Worm (Caenorhabditis elegans): ENCODE results near the gene C06H2.7.

Gene C06H2.7

DNA sequence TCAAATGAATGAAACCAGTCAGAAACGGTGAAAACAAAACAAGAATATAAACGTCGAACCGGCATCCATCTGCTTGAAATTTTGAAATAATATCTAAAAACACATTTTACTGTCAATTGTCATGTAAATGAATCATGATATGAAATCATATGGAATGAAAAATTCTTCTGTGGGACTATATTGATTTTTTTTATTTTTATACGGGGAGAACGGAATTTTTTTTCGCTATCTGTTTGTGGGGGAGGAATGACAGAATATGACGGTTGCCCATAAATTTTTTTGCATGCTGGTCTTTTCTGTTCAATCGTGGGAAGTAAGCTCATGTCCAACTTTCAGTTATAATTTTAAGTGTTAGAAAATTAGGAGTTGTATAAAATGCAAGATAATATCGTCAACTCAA, at the start of gene C06H2.7:
Gene C06H2.7, minus strand, starts transcription at position 101 of the 400 bp plus-strand sequence.
- TF ChIP-seq mdl-1 (tag; optimal IDR thresholded peaks at IDR 0.05) (no peak), zag-1 (tag; optimal IDR thresholded peaks at IDR 0.05) (no peak), ctbp-1 (GFP tag; IDR thresholded peaks at IDR 0.05) (no peak), dpl-1 (GFP tag; optimal IDR thresholded peaks at IDR 0.05) (no peak), F37D6.2 (tag; optimal IDR thresholded peaks at IDR 0.05) (no peak), saeg-2 (GFP tag; IDR thresholded peaks at IDR 0.05) (no peak), gei-8 (GFP tag; optimal IDR thresholded peaks at IDR 0.05) (no peak), rbr-2 (tag; optimal IDR thresholded peaks at IDR 0.05) (no peak), lin-13 (GFP tag; optimal IDR thresholded peaks at IDR 0.05) (no peak), duxl-1 (tag; optimal IDR thresholded peaks at IDR 0.05; ENCODE audit: poor library complexity) (no peak), madf-5 (GFP tag; IDR thresholded peaks at IDR 0.05) (no peak), lin-29 (GFP tag; IDR thresholded peaks at IDR 0.05) (no peak), pqm-1 (tag; optimal IDR thresholded peaks at IDR 0.05) (no peak)

DNA sequence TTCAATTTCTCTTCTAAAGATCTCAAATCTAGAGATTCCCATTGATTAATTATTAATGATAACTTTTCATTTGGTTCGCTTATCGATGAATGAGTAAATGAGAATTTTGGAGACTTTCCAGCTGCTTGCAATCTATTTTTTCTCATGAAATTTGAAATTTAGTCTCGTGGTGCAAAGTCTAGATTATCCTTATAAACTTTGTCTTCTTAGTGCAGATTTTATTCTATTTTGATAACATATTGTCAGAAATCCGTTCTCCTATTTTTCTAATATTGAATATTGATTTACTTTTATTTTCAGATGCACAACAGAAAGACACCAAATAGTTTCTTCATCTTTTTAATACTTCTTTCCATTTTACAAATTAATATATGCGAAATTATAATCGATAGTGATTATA, 46.4 kb upstream of the C06H2.7 start, which contains the start of gene lgc-49:
Gene lgc-49, plus strand, starts transcription at position 301 of the 400 bp plus-strand sequence.
- no peak for TF ChIP-seq snpc-4 (tag; optimal IDR thresholded peaks at IDR 0.05)
- no peak for TF ChIP-seq ZK546.5 (tag; optimal IDR thresholded peaks at IDR 0.05)
- no peak for TF ChIP-seq Y75B8A.6 (GFP tag; IDR thresholded peaks at IDR 0.05)
- TF ChIP-seq dmd-8 (GFP tag; IDR thresholded peaks at IDR 0.05), result no peak
- TF ChIP-seq pqm-1 (tag; optimal IDR thresholded peaks at IDR 0.05), result no peak
- no peak for TF ChIP-seq cey-2 (tag; optimal IDR thresholded peaks at IDR 0.05; ENCODE audit: borderline replicate concordance, insufficient read depth)
- TF ChIP-seq rbr-2 (tag; optimal IDR thresholded peaks at IDR 0.05), result no peak
- no peak for TF ChIP-seq nhr-6 (tag; optimal IDR thresholded peaks at IDR 0.05)
- TF ChIP-seq ceh-82 (tag; optimal IDR thresholded peaks at IDR 0.05), result no peak
- no peak for TF ChIP-seq nhr-102 (tag; optimal IDR thresholded peaks at IDR 0.05)
- no peak for TF ChIP-seq skn-1 (tag; optimal IDR thresholded peaks at IDR 0.05)
- TF ChIP-seq attf-4 (tag; optimal IDR thresholded peaks at IDR 0.05), result no peak
- no peak for TF ChIP-seq hif-1 (tag; optimal IDR thresholded peaks at IDR 0.05)
- TF ChIP-seq vab-7 (GFP tag; IDR thresholded peaks at IDR 0.05), result no peak
- TF ChIP-seq ces-1 (GFP tag; optimal IDR thresholded peaks at IDR 0.05), result no peak
- no peak for TF ChIP-seq jun-1 (tag; optimal IDR thresholded peaks at IDR 0.05)
- TF ChIP-seq dmd-9 (GFP tag; IDR thresholded peaks at IDR 0.05), result no peak
- TF ChIP-seq mxl-2 (GFP tag; conservative IDR thresholded peaks at IDR 0.05), result no peak
- no peak for TF ChIP-seq Y48G9A.11 (GFP tag; IDR thresholded peaks at IDR 0.05)
- no peak for TF ChIP-seq hlh-30 (tag; optimal IDR thresholded peaks at IDR 0.05; ENCODE audit: insufficient read depth)

DNA sequence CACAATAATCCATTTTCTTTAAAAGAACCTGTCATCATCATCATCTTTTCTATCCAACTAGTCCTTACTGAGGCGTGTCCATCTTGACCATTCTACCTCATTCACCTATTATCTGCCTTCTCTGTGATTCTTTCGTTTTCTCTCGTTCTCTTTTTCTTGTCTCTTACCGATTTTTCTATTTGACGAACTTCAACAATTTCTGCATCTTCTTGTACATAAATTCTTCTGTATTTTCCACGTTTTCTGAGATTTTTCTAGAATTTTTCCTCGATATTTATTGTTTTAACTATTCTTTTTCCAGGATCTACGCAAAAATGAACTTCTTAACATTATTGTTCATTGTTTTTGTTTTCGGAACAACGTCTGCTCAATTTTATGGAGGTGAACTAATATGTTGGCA, 38.3 kb upstream of the C06H2.7 start, which contains the start of gene cnc-10:
Gene cnc-10, plus strand, starts transcription at position 301 of the 400 bp plus-strand sequence.
- TF ChIP-seq snpc-4 (tag; optimal IDR thresholded peaks at IDR 0.05), result no peak
- TF ChIP-seq ztf-7 (tag; optimal IDR thresholded peaks at IDR 0.05), result no peak
- no peak for TF ChIP-seq egl-27 (tag; optimal IDR thresholded peaks at IDR 0.05)
- no peak for TF ChIP-seq ctbp-1 (GFP tag; IDR thresholded peaks at IDR 0.05)
- no peak for TF ChIP-seq F44E2.7 (GFP tag; IDR thresholded peaks at IDR 0.05)
- no peak for TF ChIP-seq F49E8.2 (tag; optimal IDR thresholded peaks at IDR 0.05; ENCODE audit: borderline replicate concordance)
- TF ChIP-seq snpc-1.2 (GFP tag; IDR thresholded peaks at IDR 0.05), result no peak
- TF ChIP-seq T20F7.1 (GFP tag; optimal IDR thresholded peaks at IDR 0.05), result no peak
- TF ChIP-seq lim-7 (GFP tag; IDR thresholded peaks at IDR 0.05), result no peak
- TF ChIP-seq ceh-44 (GFP tag; IDR thresholded peaks at IDR 0.05), result no peak
- no peak for TF ChIP-seq hif-1 (tag; optimal IDR thresholded peaks at IDR 0.05)
- no peak for TF ChIP-seq zag-1 (tag; optimal IDR thresholded peaks at IDR 0.05)
- no peak for TF ChIP-seq D1046.2 (GFP tag; IDR thresholded peaks at IDR 0.05)
- TF ChIP-seq gei-8 (GFP tag; optimal IDR thresholded peaks at IDR 0.05), result no peak
- TF ChIP-seq nhr-48 (tag; optimal IDR thresholded peaks at IDR 0.05), result no peak
- TF ChIP-seq dmd-6 (GFP tag; IDR thresholded peaks at IDR 0.05), result no peak
- TF ChIP-seq arid-1 (GFP tag; conservative IDR thresholded peaks at IDR 0.05), result no peak
- TF ChIP-seq ceh-28 (tag; optimal IDR thresholded peaks at IDR 0.05), result no peak
- TF ChIP-seq Y5F2A.4 (GFP tag; optimal IDR thresholded peaks at IDR 0.05), result no peak

Measured in whole organism, L4 larva.